Fruit fly (Drosophila melanogaster) whole organism, embryonic: Measurements from ENCODE around the gene CG31886.

Source experiments
- C15 ChIP-seq: fragments of 200-800 bp; sonication (Bioruptor generic); IDR thresholded peaks from 3 replicates; pipeline ENCODE4 v1.3.6; 2022; ENCODE audit warnings: missing biosample characterization, missing genetic modification characterization
- CG10565 ChIP-seq: fragments of 200-800 bp; sonication (Bioruptor generic); optimal IDR thresholded peaks from 3 replicates; lab custom pipeline; 2016; ENCODE audit warnings: missing biosample characterization, mild to moderate bottlenecking, missing genetic modification characterization
- CG12299 ChIP-seq: fragments of 200-800 bp; sonication (Bioruptor generic); optimal IDR thresholded peaks from 2 replicates; lab custom pipeline; 2018; ENCODE audit warnings: missing biosample characterization, mild to moderate bottlenecking, missing genetic modification characterization
- CG12942 ChIP-seq: fragments of 200-800 bp; sonication (Bioruptor generic); optimal IDR thresholded peaks from 3 replicates; lab custom pipeline; 2016; ENCODE audit warnings: missing biosample characterization, missing genetic modification characterization
- CG13123 ChIP-seq: fragments of 200-800 bp; sonication (Bioruptor generic); optimal IDR thresholded peaks from 2 replicates; lab custom pipeline; 2016; ENCODE audit warnings: missing biosample characterization, missing genetic modification characterization
- CG14441 ChIP-seq: fragments of 200-800 bp; sonication (Bioruptor generic); IDR thresholded peaks from 2 replicates; pipeline ENCODE4 v1.3.6; 2022; ENCODE audit warnings: missing biosample characterization, missing genetic modification characterization
- CG16813 ChIP-seq: fragments of 200-800 bp; sonication (Bioruptor generic); IDR thresholded peaks from 3 replicates; pipeline ENCODE4 v1.3.6; 2022; ENCODE audit warnings: missing biosample characterization, missing genetic modification characterization; ENCODE audit not compliant: partially characterized antibody
- CG17328 ChIP-seq: fragments of 200-800 bp; sonication (Bioruptor generic); IDR thresholded peaks from 2 replicates; pipeline ENCODE4 v1.3.6; 2022; ENCODE audit warnings: missing biosample characterization, missing genetic modification characterization
- CG1792 ChIP-seq: fragments of 200-800 bp; sonication (Bioruptor generic); optimal IDR thresholded peaks from 2 replicates; lab custom pipeline; 2016; ENCODE audit warnings: missing biosample characterization, missing genetic modification characterization
- CG18262 ChIP-seq: fragments of 200-800 bp; optimal IDR thresholded peaks from 3 replicates; lab custom pipeline; 2019; ENCODE audit warnings: missing biosample characterization, mild to moderate bottlenecking, missing genetic modification characterization, moderate library complexity
- CG32772 ChIP-seq: fragments of 200-800 bp; sonication (Bioruptor generic); IDR thresholded peaks from 2 replicates; pipeline ENCODE4 v1.3.6; 2022; ENCODE audit warnings: missing biosample characterization, missing genetic modification characterization
- CG4282 ChIP-seq: fragments of 200-800 bp; sonication (Bioruptor generic); optimal IDR thresholded peaks from 2 replicates; lab custom pipeline; 2016; ENCODE audit warnings: missing biosample characterization, missing genetic modification characterization
- CG4360 ChIP-seq: fragments of 200-800 bp; sonication (Bioruptor generic); IDR thresholded peaks from 2 replicates; pipeline ENCODE4 v1.3.6; 2022; ENCODE audit warnings: missing biosample characterization, missing genetic modification characterization
- CG6654 ChIP-seq: fragments of 200-800 bp; sonication (Bioruptor generic); optimal IDR thresholded peaks from 2 replicates; lab custom pipeline; 2017; ENCODE audit warnings: missing biosample characterization, mild to moderate bottlenecking, missing genetic modification characterization
- CG6765 ChIP-seq: fragments of 200-800 bp; sonication (Bioruptor generic); optimal IDR thresholded peaks from 3 replicates; lab custom pipeline; 2017; ENCODE audit warnings: missing biosample characterization, mild to moderate bottlenecking, missing genetic modification characterization
- CG6854 ChIP-seq: fragments of 200-800 bp; sonication (Bioruptor generic); optimal IDR thresholded peaks from 3 replicates; lab custom pipeline; 2017; ENCODE audit warnings: missing biosample characterization, mild to moderate bottlenecking, missing genetic modification characterization
- CG7556 ChIP-seq: fragments of 200-800 bp; sonication (Bioruptor generic); optimal IDR thresholded peaks from 2 replicates; lab custom pipeline; 2017; ENCODE audit warnings: missing biosample characterization, mild to moderate bottlenecking, missing genetic modification characterization
- CG9727 ChIP-seq: fragments of 200-800 bp; sonication (Bioruptor generic); optimal IDR thresholded peaks from 3 replicates; lab custom pipeline; 2017; ENCODE audit warnings: missing biosample characterization, mild to moderate bottlenecking, missing genetic modification characterization
- CkIIα-i1 ChIP-seq: fragments of 200-800 bp; sonication (Bioruptor generic); IDR thresholded peaks from 2 replicates; pipeline ENCODE4 v1.3.6; 2022; ENCODE audit warnings: missing biosample characterization, missing genetic modification characterization
- Dref ChIP-seq: fragments of 200-800 bp; sonication (Bioruptor generic); IDR thresholded peaks from 2 replicates; pipeline ENCODE4 v1.3.6; 2022; ENCODE audit warnings: missing biosample characterization, missing genetic modification characterization
- Elba2 ChIP-seq: fragments of 200-800 bp; sonication (Bioruptor generic); optimal IDR thresholded peaks from 3 replicates; lab custom pipeline; 2016; ENCODE audit warnings: missing biosample characterization, missing genetic modification characterization
- Hmx ChIP-seq: fragments of 200-800 bp; sonication (Bioruptor generic); optimal IDR thresholded peaks from 2 replicates; lab custom pipeline; 2016; ENCODE audit warnings: missing biosample characterization, missing genetic modification characterization
- Kr ChIP-seq: fragments of 200-800 bp; sonication (Bioruptor generic); optimal IDR thresholded peaks from 2 replicates; lab custom pipeline; 2017; ENCODE audit warnings: missing biosample characterization, mild to moderate bottlenecking, missing genetic modification characterization
- MTF-1 ChIP-seq: fragments of 200-800 bp; sonication (Bioruptor generic); optimal IDR thresholded peaks from 2 replicates; lab custom pipeline; 2018; ENCODE audit warnings: missing biosample characterization, mild to moderate bottlenecking, missing genetic modification characterization, borderline replicate concordance
- Oli ChIP-seq: fragments of 200-800 bp; sonication (Bioruptor generic); optimal IDR thresholded peaks from 2 replicates; lab custom pipeline; 2018; ENCODE audit warnings: missing biosample characterization, mild to moderate bottlenecking, missing genetic modification characterization, moderate library complexity
- Sin3A ChIP-seq: fragments of >200 bp; optimal IDR thresholded peaks from 2 replicates; lab custom pipeline; 2018
- Sox102F ChIP-seq: fragments of 200-800 bp; sonication (Bioruptor generic); optimal IDR thresholded peaks from 2 replicates; lab custom pipeline; 2018; ENCODE audit warnings: missing biosample characterization, mild to moderate bottlenecking, missing genetic modification characterization, moderate library complexity
- ato ChIP-seq: fragments of 200-800 bp; sonication (Bioruptor generic); IDR thresholded peaks from 2 replicates; pipeline ENCODE4 v1.3.6; 2022; ENCODE audit warnings: missing biosample characterization, missing genetic modification characterization; ENCODE audit not compliant: partially characterized antibody
- bcd ChIP-seq: fragments of 200-800 bp; sonication (Bioruptor generic); optimal IDR thresholded peaks from 2 replicates; lab custom pipeline; 2017; ENCODE audit warnings: missing biosample characterization, mild to moderate bottlenecking, missing genetic modification characterization
- cg ChIP-seq: fragments of 200-800 bp; sonication (Bioruptor generic); optimal IDR thresholded peaks from 3 replicates; lab custom pipeline; 2019; ENCODE audit warnings: missing biosample characterization, mild to moderate bottlenecking, missing genetic modification characterization, moderate library complexity
- cwo ChIP-seq: fragments of 200-800 bp; sonication (Bioruptor generic); optimal IDR thresholded peaks from 3 replicates; lab custom pipeline; 2017; ENCODE audit warnings: missing biosample characterization, missing genetic modification characterization, mild to moderate bottlenecking, moderate library complexity, missing genetic modification reagents
- disco-r ChIP-seq: fragments of 200-800 bp; sonication (Bioruptor generic); optimal IDR thresholded peaks from 2 replicates; lab custom pipeline; 2016; ENCODE audit warnings: missing biosample characterization, missing genetic modification characterization
- dysf ChIP-seq: fragments of 200-800 bp; sonication (Bioruptor generic); IDR thresholded peaks from 3 replicates; pipeline ENCODE4 v1.3.6; 2022; ENCODE audit warnings: missing biosample characterization, missing genetic modification characterization
- ftz-f1 ChIP-seq: fragments of 200-800 bp; sonication (Bioruptor generic); optimal IDR thresholded peaks from 2 replicates; lab custom pipeline; 2016; ENCODE audit warnings: missing biosample characterization, missing genetic modification characterization
- grau ChIP-seq: fragments of 200-800 bp; optimal IDR thresholded peaks from 3 replicates; lab custom pipeline; 2019; ENCODE audit warnings: missing biosample characterization, mild to moderate bottlenecking, missing genetic modification characterization, moderate library complexity
- h ChIP-seq: fragments of >200 bp; optimal IDR thresholded peaks from 2 replicates; lab custom pipeline; 2017
- jing ChIP-seq: fragments of 200-800 bp; sonication (Bioruptor generic); optimal IDR thresholded peaks from 2 replicates; lab custom pipeline; 2018; ENCODE audit warnings: missing biosample characterization, mild to moderate bottlenecking, missing genetic modification characterization
- nerfin-2 ChIP-seq: fragments of 200-800 bp; sonication (Bioruptor generic); IDR thresholded peaks from 2 replicates; pipeline ENCODE4 v1.3.6; 2022; ENCODE audit warnings: missing biosample characterization, missing genetic modification characterization; ENCODE audit not compliant: partially characterized antibody
- oc ChIP-seq: fragments of 200-800 bp; sonication (Bioruptor generic); optimal IDR thresholded peaks from 2 replicates; lab custom pipeline; 2018; ENCODE audit warnings: missing biosample characterization, mild to moderate bottlenecking, missing genetic modification characterization, moderate library complexity
- odd ChIP-seq: fragments of 200-800 bp; sonication (Bioruptor generic); optimal IDR thresholded peaks from 2 replicates; lab custom pipeline; 2017; ENCODE audit warnings: missing biosample characterization, mild to moderate bottlenecking, missing genetic modification characterization
- pho ChIP-seq: fragments of 200-800 bp; sonication (Bioruptor generic); optimal IDR thresholded peaks from 2 replicates; lab custom pipeline; 2016; ENCODE audit warnings: missing biosample characterization, missing genetic modification characterization
- pnt ChIP-seq: fragments of 200-800 bp; sonication (Bioruptor generic); optimal IDR thresholded peaks from 3 replicates; lab custom pipeline; 2016; ENCODE audit warnings: missing biosample characterization, missing genetic modification characterization
- pzg ChIP-seq: fragments of 200-800 bp; sonication (Bioruptor generic); optimal IDR thresholded peaks from 3 replicates; lab custom pipeline; 2018; ENCODE audit warnings: missing biosample characterization, mild to moderate bottlenecking, missing genetic modification characterization, moderate library complexity
- sens ChIP-seq: fragments of 200-800 bp; sonication (Bioruptor generic); peaks from one replicate; lab custom pipeline; 2016; ENCODE audit warnings: missing biosample characterization, missing genetic modification characterization
- slou ChIP-seq: fragments of 200-800 bp; sonication (Bioruptor generic); optimal IDR thresholded peaks from 3 replicates; lab custom pipeline; 2016; ENCODE audit warnings: missing biosample characterization, missing genetic modification characterization
- slp2 ChIP-seq: fragments of 200-800 bp; sonication (Bioruptor generic); optimal IDR thresholded peaks from 2 replicates; lab custom pipeline; 2016; ENCODE audit warnings: missing biosample characterization, missing genetic modification characterization
- tio ChIP-seq: fragments of 200-800 bp; sonication (Bioruptor generic); optimal IDR thresholded peaks from 2 replicates; lab custom pipeline; 2017; ENCODE audit warnings: missing biosample characterization, missing genetic modification characterization, inconsistent platforms
- tll ChIP-seq, 2 experiments: fragments of 200-800 bp in 1 of 2; fragments of >200 bp in 1 of 2; sonication (Bioruptor generic) in 1 of 2; optimal IDR thresholded peaks; 2 replicates each; lab custom pipeline; 2017 to 2019; ENCODE audit warnings: missing biosample characterization in 2 of 2, missing genetic modification characterization in 2 of 2, mild to moderate bottlenecking in 1 of 2, moderate library complexity in 1 of 2
- wek ChIP-seq: fragments of 200-800 bp; sonication (Bioruptor generic); optimal IDR thresholded peaks from 3 replicates; lab custom pipeline; 2018; ENCODE audit warnings: missing biosample characterization, mild to moderate bottlenecking, missing genetic modification characterization, moderate library complexity
- zen2 ChIP-seq: fragments of 200-800 bp; sonication (Bioruptor generic); IDR thresholded peaks from 3 replicates; pipeline ENCODE4 v1.3.6; 2022; ENCODE audit warnings: missing biosample characterization, missing genetic modification characterization; ENCODE audit not compliant: partially characterized antibody
- zfh2 ChIP-seq: fragments of 200-800 bp; sonication (Bioruptor generic); optimal IDR thresholded peaks from 2 replicates; lab custom pipeline; 2016; ENCODE audit warnings: missing biosample characterization, missing genetic modification characterization

Gene CG31886

DNA sequence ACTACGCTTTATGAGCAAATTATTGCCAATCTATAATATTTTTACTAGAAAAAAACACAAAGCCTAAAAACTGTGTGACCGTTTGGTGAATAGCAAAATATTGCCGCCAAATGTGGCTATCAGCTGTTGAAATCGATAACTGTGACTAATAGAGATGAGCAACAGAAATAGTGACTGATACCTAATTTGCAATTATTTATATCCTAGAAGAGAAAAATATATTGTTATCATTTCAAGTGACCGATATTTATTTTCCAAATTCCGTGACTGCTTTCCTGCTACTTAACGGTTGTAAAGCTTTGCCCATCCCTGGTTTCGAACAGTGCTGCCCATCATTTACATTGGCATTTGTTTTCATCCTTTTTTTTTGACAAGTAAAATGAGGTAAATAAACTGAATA is 38.4 kb upstream of the CG31886 start, which contains the start of the genes alien and CG18661 (continued):
- TF ChIP-seq CG4360 (GFP tag; lab: Robert Waterston, UW) (no peak), slou (GFP tag; lab: Kevin White, UChicago) (peak; percentile 93), CG4282 (GFP tag; lab: Kevin White, UChicago) (peak; percentile 88), h (lab: Kevin White, UChicago) (no peak), Hmx (GFP tag; lab: Kevin White, UChicago) (peak; percentile 84), CG6765 (no peak), bcd (GFP tag; lab: Kevin White, UChicago) (peak; percentile 75), Dref (GFP tag; lab: Robert Waterston, UW) (peak; percentile 74), disco-r (GFP tag; lab: Kevin White, UChicago) (peak; percentile 44), CG14441 (GFP tag; lab: Robert Waterston, UW) (peak; percentile 91), MTF-1 (GFP tag; lab: Kevin White, UChicago) (no peak), C15 (peak; percentile 86; the same call in 2 of the 3 replicates), pho (GFP tag; lab: Kevin White, UChicago) (peak; percentile 83), odd (GFP tag; lab: Kevin White, UChicago) (no peak), CG7556 (GFP tag; lab: Kevin White, UChicago) (peak; percentile 30), Sox102F (GFP tag; lab: Kevin White, UChicago) (peak; percentile 94), CkIIα-i1 (GFP tag; lab: Robert Waterston, UW) (0 out of 2 replicates have a peak, but pooled peaks have one; percentile 64), pnt (peak; percentile 97), grau (tag; lab: Kevin White, UChicago) (peak; percentile 65), zfh2 (GFP tag; lab: Kevin White, UChicago) (peak; percentile 94), CG9727 (GFP tag; lab: Kevin White, UChicago) (peak; percentile 58), ato (GFP tag; lab: Robert Waterston, UW) (peak; percentile 36; the same call in 1 of the 2 replicates), ftz-f1 (peak; percentile 14), wek (GFP tag; lab: Kevin White, UChicago) (no peak), Kr (no peak), CG10565 (GFP tag; lab: Kevin White, UChicago) (no peak), oc (tag; lab: Kevin White, UChicago) (peak; percentile 44), tll (GFP tag; optimal IDR thresholded peaks at IDR 0.05; lab: Kevin White, UChicago) (peak in 1 of 2 experiments; percentile 17), CG16813 (GFP tag; lab: Robert Waterston, UW) (peak; percentile 72), jing (GFP tag; lab: Kevin White, UChicago) (peak; percentile 87), tio (GFP tag; lab: Kevin White, UChicago) (peak; percentile 36), slp2 (GFP tag; lab: Kevin White, UChicago) (peak; percentile 91), CG6654 (GFP tag; lab: Kevin White, UChicago) (no peak), dysf (GFP tag; lab: Robert Waterston, UW) (peak; percentile 91), CG32772 (GFP tag; lab: Robert Waterston, UW) (peak; percentile 91), sens (GFP tag; lab: Kevin White, UChicago) (peak; percentile 98), CG6854 (GFP tag; lab: Kevin White, UChicago) (no peak), zen2 (GFP tag; lab: Robert Waterston, UW) (no peak), CG1792 (GFP tag; lab: Kevin White, UChicago) (peak; percentile 57), CG12299 (tag; lab: Kevin White, UChicago) (peak; percentile 65), nerfin-2 (peak; percentile 33; the same call in 1 of the 2 replicates), Sin3A (lab: Kevin White, UChicago) (peak; percentile 52), pzg (GFP tag; lab: Kevin White, UChicago) (peak; percentile 86), CG18262 (no peak), CG12942 (GFP tag; lab: Kevin White, UChicago) (peak; percentile 80), CG13123 (GFP tag; lab: Kevin White, UChicago) (peak; percentile 49), Elba2 (GFP tag; lab: Kevin White, UChicago) (peak; percentile 41), cwo (GFP tag; lab: Kevin White, UChicago) (peak; percentile 11), cg (GFP tag; lab: Kevin White, UChicago) (no peak), CG17328 (peak; percentile 66; the same call in 1 of the 2 replicates), Oli (tag; lab: Kevin White, UChicago) (peak; percentile 40)
